Worm (Caenorhabditis elegans) whole organism, late embryonic: ENCODE data around the gene F01D5.7.
A peak's percentile ranks its signal among the peaks of the same experiment; 100 is the strongest.

ENCODE experiments used
- K02D7.2 ChIP-seq: sonication (generic microtip); optimal IDR thresholded peaks from 2 replicates; lab custom pipeline; 2017; ENCODE audit warnings: mild to moderate bottlenecking, missing genetic modification characterization, missing compliant biosample characterization
- Y22D7AL.16 ChIP-seq: sonication (generic microtip); optimal IDR thresholded peaks from 2 replicates; lab custom pipeline; 2016; ENCODE audit warnings: missing genetic modification characterization, missing compliant biosample characterization
- ama-1 ChIP-seq: fragments of 150-350 bp; optimal IDR thresholded peaks from 2 replicates; lab custom pipeline; 2014
- ceh-14 ChIP-seq: sonication (generic microtip); optimal IDR thresholded peaks from 2 replicates; lab custom pipeline; 2016; ENCODE audit warnings: missing genotype, missing genetic modification characterization, missing compliant biosample characterization
- ceh-18 ChIP-seq: sonication (generic microtip); optimal IDR thresholded peaks from 2 replicates; lab custom pipeline; 2016; ENCODE audit warnings: missing genetic modification characterization, missing compliant biosample characterization
- ceh-19 ChIP-seq: fragments of 200-800 bp; sonication (Bioruptor generic); optimal IDR thresholded peaks from 2 replicates; lab custom pipeline; 2018; ENCODE audit warnings: mild to moderate bottlenecking, missing genetic modification characterization, missing compliant biosample characterization
- ceh-2 ChIP-seq: sonication (generic microtip); optimal IDR thresholded peaks from 2 replicates; lab custom pipeline; 2016; ENCODE audit warnings: missing genotype, missing genetic modification characterization, missing compliant biosample characterization
- ceh-24 ChIP-seq: sonication (generic microtip); optimal IDR thresholded peaks from 2 replicates; lab custom pipeline; 2016; ENCODE audit warnings: mild to moderate bottlenecking, missing genetic modification characterization, missing compliant biosample characterization
- ceh-30 ChIP-seq: fragments of 150-350 bp; optimal IDR thresholded peaks from 2 replicates; lab custom pipeline; 2014; ENCODE audit warnings: missing biosample characterization, missing genetic modification characterization
- ceh-31 ChIP-seq: sonication (generic microtip); optimal IDR thresholded peaks from 2 replicates; lab custom pipeline; 2016; ENCODE audit warnings: missing genetic modification characterization, missing compliant biosample characterization
- ceh-34 ChIP-seq: sonication (generic microtip); optimal IDR thresholded peaks from 2 replicates; lab custom pipeline; 2016; ENCODE audit warnings: mild to moderate bottlenecking, missing genetic modification characterization, missing compliant biosample characterization
- ceh-45 ChIP-seq: fragments of 200-800 bp; sonication (Bioruptor generic); IDR thresholded peaks from 2 replicates; pipeline ENCODE4 v1.3.6; 2022; ENCODE audit warnings: missing genetic modification reagents, missing genetic modification characterization, missing compliant biosample characterization
- ceh-48 ChIP-seq: sonication (generic microtip); optimal IDR thresholded peaks from 2 replicates; lab custom pipeline; 2016; ENCODE audit warnings: missing genetic modification characterization, inconsistent platforms, missing compliant biosample characterization
- ceh-6 ChIP-seq: fragments of 200-800 bp; sonication (Bioruptor generic); optimal IDR thresholded peaks from 2 replicates; lab custom pipeline; 2018; ENCODE audit warnings: mild to moderate bottlenecking, missing genetic modification characterization, missing compliant biosample characterization
- ceh-9 ChIP-seq: sonication (generic microtip); optimal IDR thresholded peaks from 2 replicates; lab custom pipeline; 2016; ENCODE audit warnings: mild to moderate bottlenecking, missing genetic modification characterization, inconsistent platforms, missing compliant biosample characterization
- dve-1 ChIP-seq: sonication (generic microtip); optimal IDR thresholded peaks from 2 replicates; lab custom pipeline; 2017; ENCODE audit warnings: antibody characterized with exemption, mild to moderate bottlenecking, missing genetic modification characterization, missing compliant biosample characterization
- elt-2 ChIP-seq: sonication (generic microtip); optimal IDR thresholded peaks from 2 replicates; lab custom pipeline; 2016; ENCODE audit warnings: missing genetic modification reagents, missing genetic modification characterization, missing compliant biosample characterization
- elt-4 ChIP-seq: sonication (generic microtip); optimal IDR thresholded peaks from 2 replicates; lab custom pipeline; 2016; ENCODE audit warnings: missing genetic modification characterization, missing compliant biosample characterization
- ets-4 ChIP-seq: sonication (generic microtip); optimal IDR thresholded peaks from 2 replicates; lab custom pipeline; 2016; ENCODE audit warnings: missing genetic modification characterization, missing compliant biosample characterization
- fkh-10 ChIP-seq: fragments of 150-350 bp; optimal IDR thresholded peaks from 2 replicates; lab custom pipeline; 2014; ENCODE audit warnings: missing biosample characterization, missing genetic modification reagents, missing genetic modification characterization
- fkh-6 ChIP-seq: sonication (generic microtip); optimal IDR thresholded peaks from 2 replicates; lab custom pipeline; 2016; ENCODE audit warnings: missing genetic modification characterization, missing compliant biosample characterization
- gmeb-2 ChIP-seq: sonication (generic microtip); optimal IDR thresholded peaks from 2 replicates; lab custom pipeline; 2016; ENCODE audit warnings: missing genetic modification characterization, inconsistent platforms, missing compliant biosample characterization
- hlh-13 ChIP-seq: fragments of 200-800 bp; sonication (Bioruptor generic); optimal IDR thresholded peaks from 2 replicates; lab custom pipeline; 2018; ENCODE audit warnings: mild to moderate bottlenecking, missing genetic modification characterization, missing compliant biosample characterization
- hlh-15 ChIP-seq: sonication (generic microtip); optimal IDR thresholded peaks from 2 replicates; lab custom pipeline; 2016; ENCODE audit warnings: missing genetic modification characterization, missing compliant biosample characterization
- hlh-30 ChIP-seq: sonication (generic microtip); optimal IDR thresholded peaks from 2 replicates; lab custom pipeline; 2017; ENCODE audit warnings: antibody characterized with exemption, missing genetic modification characterization, missing compliant biosample characterization; ENCODE audit not compliant: insufficient read depth
- lin-11 ChIP-seq: fragments of 200-800 bp; sonication (Bioruptor generic); optimal IDR thresholded peaks from 2 replicates; lab custom pipeline; 2018; ENCODE audit warnings: mild to moderate bottlenecking, missing genetic modification characterization, missing compliant biosample characterization
- madf-2 ChIP-seq: sonication (generic microtip); optimal IDR thresholded peaks from 2 replicates; lab custom pipeline; 2017; ENCODE audit warnings: missing genetic modification characterization, missing compliant biosample characterization
- mec-3 ChIP-seq: sonication (generic microtip); optimal IDR thresholded peaks from 2 replicates; lab custom pipeline; 2016; ENCODE audit warnings: borderline replicate concordance, missing genetic modification characterization, missing compliant biosample characterization
- nfya-1 ChIP-seq: sonication (generic microtip); optimal IDR thresholded peaks from 2 replicates; lab custom pipeline; 2017; ENCODE audit warnings: missing genetic modification characterization, mild to moderate bottlenecking, missing compliant biosample characterization, antibody characterized with exemption, moderate library complexity
- nhr-232 ChIP-seq: sonication (generic microtip); optimal IDR thresholded peaks from 2 replicates; lab custom pipeline; 2016; ENCODE audit warnings: missing genetic modification characterization, missing compliant biosample characterization
- npax-4 ChIP-seq: sonication (generic microtip); optimal IDR thresholded peaks from 2 replicates; lab custom pipeline; 2016; ENCODE audit warnings: missing genetic modification characterization, missing compliant biosample characterization
- odd-2 ChIP-seq: sonication (generic microtip); optimal IDR thresholded peaks from 2 replicates; lab custom pipeline; 2017; ENCODE audit warnings: antibody characterized with exemption, mild to moderate bottlenecking, missing genetic modification characterization, missing compliant biosample characterization
- pag-3 ChIP-seq: sonication (generic microtip); optimal IDR thresholded peaks from 2 replicates; lab custom pipeline; 2016; ENCODE audit warnings: missing compliant biosample characterization, missing genetic modification characterization, borderline replicate concordance
- pat-9 ChIP-seq: fragments of 200-800 bp; sonication (Bioruptor generic); optimal IDR thresholded peaks from 2 replicates; lab custom pipeline; 2018; ENCODE audit warnings: mild to moderate bottlenecking, missing genetic modification characterization, moderate library complexity, missing compliant biosample characterization
- pax-1 ChIP-seq: fragments of 150-350 bp; optimal IDR thresholded peaks from 2 replicates; lab custom pipeline; 2014; ENCODE audit warnings: missing biosample characterization, missing genetic modification characterization
- pqm-1 ChIP-seq: sonication (generic microtip); optimal IDR thresholded peaks from 2 replicates; lab custom pipeline; 2016; ENCODE audit warnings: missing genetic modification characterization, missing compliant biosample characterization
- rnt-1 ChIP-seq: sonication (generic microtip); optimal IDR thresholded peaks from 2 replicates; lab custom pipeline; 2016; ENCODE audit warnings: missing genetic modification characterization, missing compliant biosample characterization
- sdc-2 ChIP-seq: sonication (generic microtip); optimal IDR thresholded peaks from 2 replicates; lab custom pipeline; 2016; ENCODE audit warnings: missing genotype, missing genetic modification characterization, missing compliant biosample characterization
- sox-2 ChIP-seq: fragments of 200-800 bp; sonication (Bioruptor generic); IDR thresholded peaks from 2 replicates; pipeline ENCODE4 v1.3.6; 2022; ENCODE audit warnings: missing genetic modification reagents, missing genetic modification characterization, missing compliant biosample characterization
- sox-4 ChIP-seq: sonication (generic microtip); optimal IDR thresholded peaks from 2 replicates; lab custom pipeline; 2017; ENCODE audit warnings: mild to moderate bottlenecking, missing genetic modification characterization, inconsistent platforms, missing compliant biosample characterization
- syd-9 ChIP-seq: sonication (generic microtip); optimal IDR thresholded peaks from 2 replicates; lab custom pipeline; 2016; ENCODE audit warnings: mild to moderate bottlenecking, missing genetic modification characterization, moderate library complexity, missing compliant biosample characterization
- tbx-2 ChIP-seq: sonication (generic microtip); optimal IDR thresholded peaks from 2 replicates; lab custom pipeline; 2016; ENCODE audit warnings: missing genetic modification characterization, missing compliant biosample characterization
- unc-3 ChIP-seq, 2 experiments: fragments of 200-800 bp in 1 of 2; sonication (Bioruptor generic) in 1 of 2; sonication (generic microtip) in 1 of 2; conservative IDR thresholded peaks in 1 of 2; optimal IDR thresholded peaks in 1 of 2; 2 replicates each; pipeline versions ENCODE4 v1.3.6 to Lab custom; 2016 to 2022; ENCODE audit warnings: missing compliant biosample characterization in 2 of 2, missing genetic modification characterization in 2 of 2, missing genetic modification reagents in 1 of 2
- unc-86 ChIP-seq: sonication (generic microtip); optimal IDR thresholded peaks from 2 replicates; lab custom pipeline; 2016; ENCODE audit warnings: missing genetic modification characterization, missing compliant biosample characterization
- ztf-16 ChIP-seq: sonication (generic microtip); optimal IDR thresholded peaks from 2 replicates; lab custom pipeline; 2017; ENCODE audit warnings: missing genetic modification characterization, missing compliant biosample characterization

F01D5.7 gene

ce11 chrII:13976161-13976560, 32.3 kb upstream of the F01D5.7 start, which contains the start of gene Y39G8B.2 (continued):
- TF ChIP-seq nhr-232 (tag; lab: Kevin White, UChicago) (no peak), mec-3 (tag; lab: Kevin White, UChicago) (no peak), hlh-13 (GFP tag; lab: Kevin White, UChicago) (no peak), ztf-16 (peak; percentile 56), pag-3 (tag; lab: Kevin White, UChicago) (peak; percentile 12), ceh-14 (tag; lab: Kevin White, UChicago) (peak; percentile 55), unc-86 (tag; lab: Kevin White, UChicago) (peak; percentile 2), pax-1 (tag; lab: Kevin White, UChicago) (no peak), ceh-45 (GFP tag; lab: Robert Waterston, UW) (no peak), pqm-1 (tag; lab: Kevin White, UChicago) (no peak), fkh-10 (no peak), Y22D7AL.16 (tag; lab: Kevin White, UChicago) (no peak), K02D7.2 (tag; lab: Kevin White, UChicago) (no peak), ceh-19 (GFP tag; lab: Kevin White, UChicago) (no peak), ceh-31 (tag; lab: Kevin White, UChicago) (peak; percentile 72), lin-11 (tag; lab: Kevin White, UChicago) (peak; percentile 9), npax-4 (tag; lab: Kevin White, UChicago) (no peak), nfya-1 (tag; lab: Kevin White, UChicago) (peak; percentile 81), ceh-24 (tag; lab: Kevin White, UChicago) (no peak), ama-1 (lab: Kevin White, UChicago) (no peak), gmeb-2 (tag; lab: Kevin White, UChicago) (peak; percentile 20), ets-4 (tag; lab: Kevin White, UChicago) (no peak), sox-2 (GFP tag; lab: Robert Waterston, UW) (no peak), pat-9 (tag; lab: Kevin White, UChicago) (peak; percentile 8), ceh-6 (GFP tag; lab: Kevin White, UChicago) (peak; percentile 34), fkh-6 (tag; lab: Kevin White, UChicago) (no peak), elt-2 (tag; lab: Kevin White, UChicago) (peak; percentile 59), ceh-2 (tag; lab: Kevin White, UChicago) (no peak), unc-3 (GFP tag; conservative IDR thresholded peaks at IDR 0.05; lab: Robert Waterston, UW) (no peak), unc-3 (tag; optimal IDR thresholded peaks at IDR 0.05; lab: Kevin White, UChicago) (no peak), hlh-15 (tag; lab: Kevin White, UChicago) (no peak), sdc-2 (tag; lab: Kevin White, UChicago) (peak; percentile 9), ceh-48 (tag; lab: Kevin White, UChicago) (peak; percentile 26), dve-1 (tag; lab: Kevin White, UChicago) (peak; percentile 59), tbx-2 (peak; percentile 69), ceh-30 (tag; lab: Kevin White, UChicago) (peak; percentile 1), ceh-18 (tag; lab: Kevin White, UChicago) (peak; percentile 65), elt-4 (tag; lab: Kevin White, UChicago) (no peak), odd-2 (tag; lab: Kevin White, UChicago) (no peak), sox-4 (peak; percentile 30), madf-2 (tag; lab: Kevin White, UChicago) (peak; percentile 41), syd-9 (peak; percentile 52), hlh-30 (tag; lab: Kevin White, UChicago) (peak; percentile 32), rnt-1 (tag; lab: Kevin White, UChicago) (peak; percentile 36), ceh-34 (tag; lab: Kevin White, UChicago) (peak; percentile 76), ceh-9 (tag; lab: Kevin White, UChicago) (no peak)
